Fruit fly (Drosophila melanogaster): ENCODE data around the gene aln.

The aln gene

DNA sequence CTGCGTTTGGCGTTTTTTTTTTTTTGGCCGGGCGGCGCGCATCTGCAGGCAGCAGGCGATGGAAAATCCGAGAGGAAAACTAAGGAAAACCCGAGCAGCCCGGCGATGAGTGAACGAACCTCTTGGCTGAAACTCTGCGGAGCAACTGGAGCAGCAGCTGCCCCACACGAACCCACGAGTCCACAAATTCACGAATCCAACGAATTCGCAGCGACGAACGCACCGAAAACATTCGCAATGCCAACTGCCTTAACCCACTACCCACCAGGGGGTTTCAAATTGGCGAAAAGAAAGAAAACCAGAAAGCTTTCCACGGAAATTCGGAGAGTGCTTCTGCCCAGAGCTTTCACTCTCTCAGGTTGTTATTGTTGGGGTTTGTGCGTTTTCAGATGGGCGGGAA, 29.0 kb downstream of the aln start:
- TF ChIP-seq Myc (optimal IDR thresholded peaks at IDR 0.05) (no peak), pan (optimal IDR thresholded peaks at IDR 0.05) (no peak), dmrt93B (GFP tag; optimal IDR thresholded peaks at IDR 0.05) (no peak), jim (GFP tag; optimal IDR thresholded peaks at IDR 0.05) (no peak), lola (GFP tag; optimal IDR thresholded peaks at IDR 0.05) (no peak), Sp1 (GFP tag; optimal IDR thresholded peaks at IDR 0.05) (no peak), dl (GFP tag; optimal IDR thresholded peaks at IDR 0.05; ENCODE audit: insufficient read depth in 1 of 2, partially characterized antibody in 2 of 2) (no peak), sv (GFP tag; optimal IDR thresholded peaks at IDR 0.05) (no peak), N (GFP tag; optimal IDR thresholded peaks at IDR 0.05) (no peak), tai (GFP tag; optimal IDR thresholded peaks at IDR 0.05) (no peak), Mio (GFP tag; optimal IDR thresholded peaks at IDR 0.05) (no peak), Hr83 (GFP tag; optimal IDR thresholded peaks at IDR 0.05; ENCODE audit: poor library complexity, severe bottlenecking) (no peak), HLH106 (tag; optimal IDR thresholded peaks at IDR 0.05) (no peak), Hnf4 (GFP tag; optimal IDR thresholded peaks at IDR 0.05) (no peak), fru (GFP tag; optimal IDR thresholded peaks at IDR 0.05) (no peak), rgr (GFP tag; optimal IDR thresholded peaks at IDR 0.05) (no peak), usp (GFP tag; optimal IDR thresholded peaks at IDR 0.05) (no peak), OdsH (GFP tag; optimal IDR thresholded peaks at IDR 0.05) (no peak), h (GFP tag; optimal IDR thresholded peaks at IDR 0.05) (no peak)

dm6 chr3L:1023728-1024127, 29.9 kb downstream of the aln start:
- no peak for TF ChIP-seq CG32264 (GFP tag; optimal IDR thresholded peaks at IDR 0.05)
- TF ChIP-seq CrebA (GFP tag; optimal IDR thresholded peaks at IDR 0.05; ENCODE audit: borderline replicate concordance): no peak
- TF ChIP-seq Jra (GFP tag; optimal IDR thresholded peaks at IDR 0.05): no peak
- TF ChIP-seq dmrt93B (GFP tag; optimal IDR thresholded peaks at IDR 0.05): no peak
- TF ChIP-seq psq (GFP tag; optimal IDR thresholded peaks at IDR 0.05): no peak
- no peak for TF ChIP-seq dsf (GFP tag; optimal IDR thresholded peaks at IDR 0.05; ENCODE audit: borderline replicate concordance)
- no peak for TF ChIP-seq sage (GFP tag; optimal IDR thresholded peaks at IDR 0.05)
- TF ChIP-seq dl (GFP tag; optimal IDR thresholded peaks at IDR 0.05; ENCODE audit: insufficient read depth in 1 of 2, partially characterized antibody in 2 of 2): no peak
- no peak for TF ChIP-seq h (GFP tag; optimal IDR thresholded peaks at IDR 0.05)
- no peak for TF ChIP-seq pan (optimal IDR thresholded peaks at IDR 0.05)
- no peak for TF ChIP-seq rgr (GFP tag; optimal IDR thresholded peaks at IDR 0.05)
- no peak for TF ChIP-seq Dif (GFP tag; optimal IDR thresholded peaks at IDR 0.05; ENCODE audit: partially characterized antibody)
- no peak for TF ChIP-seq usp (GFP tag; optimal IDR thresholded peaks at IDR 0.05)
- no peak for TF ChIP-seq Mio (GFP tag; optimal IDR thresholded peaks at IDR 0.05)
- TF ChIP-seq tai (GFP tag; optimal IDR thresholded peaks at IDR 0.05): no peak
- no peak for TF ChIP-seq Abd-B (GFP tag; optimal IDR thresholded peaks at IDR 0.05)
- no peak for TF ChIP-seq brk (GFP tag; optimal IDR thresholded peaks at IDR 0.05)
- TF ChIP-seq Sp1 (GFP tag; optimal IDR thresholded peaks at IDR 0.05): no peak
- no peak for TF ChIP-seq jim (GFP tag; optimal IDR thresholded peaks at IDR 0.05)

DNA sequence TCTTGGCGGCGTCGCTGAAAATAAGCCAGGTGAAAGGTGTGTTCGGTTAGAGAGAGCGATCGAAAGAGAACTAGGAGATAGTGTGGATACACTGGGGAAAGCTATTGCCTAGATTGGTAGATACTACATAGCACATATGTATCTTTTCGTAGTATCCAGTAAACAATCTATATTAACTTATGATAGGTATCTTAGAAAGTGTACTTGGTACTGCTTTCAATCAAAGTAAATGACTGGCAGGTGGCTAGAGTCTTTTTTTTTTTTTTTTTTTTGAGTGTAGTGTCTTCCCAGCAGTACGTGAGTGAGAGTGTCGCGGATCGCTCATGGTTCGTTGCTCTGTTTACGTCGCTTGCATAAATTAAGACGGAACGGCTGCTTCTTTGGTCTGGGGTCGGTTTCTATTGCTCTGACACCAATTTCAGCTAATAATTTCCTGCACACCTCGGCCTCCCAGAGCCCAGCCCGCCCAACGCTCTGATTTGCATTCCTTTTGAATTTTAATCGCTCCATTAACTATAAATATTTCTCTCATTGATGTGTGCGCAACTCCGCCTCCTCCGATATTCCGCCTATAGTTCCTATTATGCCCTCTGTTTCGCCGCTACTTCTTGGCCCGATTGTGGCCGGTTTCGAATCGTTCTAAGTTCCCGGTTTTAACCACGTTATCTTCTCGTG, 36.0 kb downstream of the aln start:
- TF ChIP-seq ey (GFP tag; optimal IDR thresholded peaks at IDR 0.05) (no peak), dmrt93B (GFP tag; optimal IDR thresholded peaks at IDR 0.05) (no peak), Hr83 (GFP tag; optimal IDR thresholded peaks at IDR 0.05; ENCODE audit: poor library complexity, severe bottlenecking) (no peak), fru (GFP tag; optimal IDR thresholded peaks at IDR 0.05) (no peak), CrebA (GFP tag; optimal IDR thresholded peaks at IDR 0.05; ENCODE audit: borderline replicate concordance) (no peak), sage (GFP tag; optimal IDR thresholded peaks at IDR 0.05) (no peak), Jra (GFP tag; optimal IDR thresholded peaks at IDR 0.05) (no peak), sv (GFP tag; optimal IDR thresholded peaks at IDR 0.05) (peak; percentile 28)

DNA sequence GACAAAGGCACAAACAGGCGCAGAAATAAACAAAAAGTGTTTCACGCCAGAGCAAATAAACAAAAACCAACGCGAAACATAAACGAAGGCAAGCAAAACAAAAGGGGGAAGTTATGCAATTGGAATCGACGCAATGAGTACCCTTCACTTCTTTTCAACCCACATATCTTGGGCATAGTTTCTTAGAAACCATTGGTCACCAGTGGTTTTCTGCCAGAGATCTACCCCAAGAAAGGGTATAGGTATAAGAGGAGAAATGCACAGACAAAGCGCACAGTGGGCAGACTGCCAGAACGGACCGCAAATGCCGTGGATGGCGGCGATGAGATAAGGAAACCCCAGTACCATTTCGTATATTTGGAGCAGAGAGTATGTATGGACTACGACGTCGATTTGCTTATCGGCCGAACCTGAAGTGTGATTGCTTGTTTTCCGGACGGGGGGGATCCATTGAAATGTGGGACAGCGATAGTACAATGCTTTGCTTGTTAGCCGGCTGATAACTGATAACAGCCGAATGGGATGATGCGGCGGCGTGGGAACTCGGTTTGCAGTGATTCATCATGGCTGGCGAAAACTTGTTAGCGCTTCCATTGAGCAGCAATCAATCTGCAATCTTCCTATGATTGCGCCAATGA, 37.2 kb downstream of the aln start:
- TF ChIP-seq Rel (GFP tag; optimal IDR thresholded peaks at IDR 0.05): no peak
- TF ChIP-seq Rel (tag; optimal IDR thresholded peaks at IDR 0.05): peak; percentile 81
- peak; percentile 73 for TF ChIP-seq woc (GFP tag; optimal IDR thresholded peaks at IDR 0.05)
- TF ChIP-seq Jra (GFP tag; optimal IDR thresholded peaks at IDR 0.05): no peak
- TF ChIP-seq dsf (GFP tag; optimal IDR thresholded peaks at IDR 0.05; ENCODE audit: borderline replicate concordance): no peak
- TF ChIP-seq sage (GFP tag; optimal IDR thresholded peaks at IDR 0.05): peak; percentile 4
- no peak for TF ChIP-seq CG9705 (GFP tag; optimal IDR thresholded peaks at IDR 0.05)
- no peak for TF ChIP-seq Mio (GFP tag; optimal IDR thresholded peaks at IDR 0.05)
- TF ChIP-seq usp (GFP tag; optimal IDR thresholded peaks at IDR 0.05): no peak
- TF ChIP-seq HLH106 (tag; optimal IDR thresholded peaks at IDR 0.05): peak; percentile 25
- no peak for TF ChIP-seq Vsx2 (GFP tag; optimal IDR thresholded peaks at IDR 0.05; ENCODE audit: partially characterized antibody)
- no peak for TF ChIP-seq brk (GFP tag; optimal IDR thresholded peaks at IDR 0.05)
- TF ChIP-seq dl (GFP tag; optimal IDR thresholded peaks at IDR 0.05; ENCODE audit: insufficient read depth in 1 of 2, partially characterized antibody in 2 of 2): no peak
- TF ChIP-seq Dif (GFP tag; optimal IDR thresholded peaks at IDR 0.05; ENCODE audit: partially characterized antibody): no peak
- no peak for TF ChIP-seq dmrt93B (GFP tag; optimal IDR thresholded peaks at IDR 0.05)
- TF ChIP-seq rgr (GFP tag; optimal IDR thresholded peaks at IDR 0.05): peak; percentile 55
- peak; percentile 50 for TF ChIP-seq br (GFP tag; optimal IDR thresholded peaks at IDR 0.05)
- TF ChIP-seq lola (GFP tag; optimal IDR thresholded peaks at IDR 0.05): no peak
- TF ChIP-seq Hnf4 (GFP tag; optimal IDR thresholded peaks at IDR 0.05): peak; percentile 59
- TF ChIP-seq GATAd (GFP tag; optimal IDR thresholded peaks at IDR 0.05): no peak
- no peak for TF ChIP-seq jim (GFP tag; optimal IDR thresholded peaks at IDR 0.05)
- no peak for TF ChIP-seq Hr78 (GFP tag; optimal IDR thresholded peaks at IDR 0.05)
- peak; percentile 55 for TF ChIP-seq fru (GFP tag; optimal IDR thresholded peaks at IDR 0.05)
- no peak for TF ChIP-seq sv (GFP tag; optimal IDR thresholded peaks at IDR 0.05)
- TF ChIP-seq Sp1 (GFP tag; optimal IDR thresholded peaks at IDR 0.05): peak; percentile 50
- no peak for TF ChIP-seq Myc (optimal IDR thresholded peaks at IDR 0.05)
- no peak for TF ChIP-seq N (GFP tag; optimal IDR thresholded peaks at IDR 0.05)
- peak; percentile 62 for TF ChIP-seq ey (GFP tag; optimal IDR thresholded peaks at IDR 0.05)
- TF ChIP-seq Abd-B (GFP tag; optimal IDR thresholded peaks at IDR 0.05): no peak
- peak; percentile 76 for TF ChIP-seq h (GFP tag; optimal IDR thresholded peaks at IDR 0.05)
- TF ChIP-seq tai (GFP tag; optimal IDR thresholded peaks at IDR 0.05): no peak

Measured in whole organism, wandering third instar larva.